Fruit fly (Drosophila melanogaster) Kc167 (cell line): ENCODE data around the gene ThrRS.

ENCODE experiments used
- insv ChIP-seq: fragments of >200 bp; optimal IDR thresholded peaks from 3 replicates; lab custom pipeline; 2018; ENCODE audit warnings: missing external identifiers
- psq ChIP-seq: fragments of >200 bp; optimal IDR thresholded peaks from 2 replicates; lab custom pipeline; 2017; ENCODE audit warnings: missing external identifiers

DNA sequence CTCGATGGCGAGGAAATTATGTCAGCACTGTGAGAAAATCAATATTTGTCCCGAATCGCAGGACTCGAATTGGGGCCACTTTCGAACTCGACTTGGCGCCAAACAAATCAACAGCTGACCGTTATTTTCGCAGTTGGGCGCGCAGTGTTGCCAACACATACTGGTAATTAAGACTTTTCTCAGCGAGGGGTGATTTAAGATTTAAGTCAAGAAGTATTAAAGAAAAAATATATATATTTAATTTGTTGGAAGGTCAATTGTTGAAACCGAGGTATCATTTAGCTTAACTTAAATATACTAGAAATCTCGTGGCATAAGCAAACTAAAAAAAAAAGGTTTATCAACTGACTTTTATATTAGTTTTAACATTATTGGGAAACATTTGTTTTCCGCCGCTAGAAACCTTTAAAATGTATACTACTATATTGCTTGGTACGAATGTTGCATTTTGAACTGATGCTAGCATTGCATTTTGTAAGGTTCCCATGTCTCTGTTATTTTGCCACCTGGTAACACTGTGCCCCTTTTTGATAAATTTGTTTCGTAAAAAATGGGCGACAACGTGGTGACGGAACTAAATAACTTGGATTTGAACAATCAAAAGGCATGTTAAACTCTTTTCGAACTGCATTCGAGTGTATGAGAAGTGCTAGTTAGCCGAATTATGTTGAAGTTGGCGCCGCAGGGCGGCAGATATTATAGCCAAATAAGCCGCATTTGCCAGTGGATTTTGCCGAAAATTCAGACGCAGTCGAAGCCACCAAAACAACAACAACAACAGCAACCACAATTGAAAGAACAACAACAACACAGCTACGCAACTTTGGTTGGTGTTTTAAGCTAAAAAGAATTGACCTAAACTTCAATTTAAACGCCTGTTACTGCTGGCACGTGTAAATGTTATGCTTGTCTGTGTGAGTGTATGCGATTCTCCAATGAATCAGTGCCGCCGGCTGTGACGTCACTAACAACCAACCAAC lies at the start of gene ThrRS, which contains the start of gene Patsas:
- TF ChIP-seq psq (lab: Kevin White, UChicago), result no peak
- TF ChIP-seq insv, result no peak
